Fruit fly (Drosophila melanogaster) whole organism, wandering third instar larva: Measurements from ENCODE around the gene prd1.
A peak's percentile ranks its signal among the peaks of the same experiment; 100 is the strongest.

ENCODE experiments used
- Abd-B ChIP-seq: fragments of >200 bp; optimal IDR thresholded peaks from 2 replicates; lab custom pipeline; 2017; ENCODE audit warnings: missing biosample characterization, missing genetic modification characterization
- CG32264 ChIP-seq: fragments of 200-800 bp; sonication (Bioruptor generic); optimal IDR thresholded peaks from 2 replicates; lab custom pipeline; 2016; ENCODE audit warnings: missing biosample characterization, missing genetic modification characterization
- CrebA ChIP-seq: fragments of 200-800 bp; sonication (Bioruptor generic); optimal IDR thresholded peaks from 2 replicates; lab custom pipeline; 2016; ENCODE audit warnings: missing biosample characterization, mild to moderate bottlenecking, missing genetic modification characterization, borderline replicate concordance
- Dfd ChIP-seq: fragments of >200 bp; optimal IDR thresholded peaks from 2 replicates; lab custom pipeline; 2017; ENCODE audit warnings: missing biosample characterization, missing genetic modification characterization
- Dif ChIP-seq: fragments of 200-275, 200-300 bp; sonication (Bioruptor generic); optimal IDR thresholded peaks from 2 replicates; lab custom pipeline; 2018; ENCODE audit warnings: missing biosample characterization, missing genetic modification characterization; ENCODE audit not compliant: partially characterized antibody
- GATAd ChIP-seq: sonication (Bioruptor generic); optimal IDR thresholded peaks from 2 replicates; lab custom pipeline; 2016; ENCODE audit warnings: missing biosample characterization, missing genetic modification characterization
- HLH106 ChIP-seq: fragments of 200-800 bp; optimal IDR thresholded peaks from 3 replicates; lab custom pipeline; 2019; ENCODE audit warnings: missing biosample characterization, mild to moderate bottlenecking, missing genetic modification characterization, moderate library complexity
- Hnf4 ChIP-seq: fragments of 200-800 bp; sonication (Bioruptor generic); optimal IDR thresholded peaks from 2 replicates; lab custom pipeline; 2016; ENCODE audit warnings: missing biosample characterization, mild to moderate bottlenecking, missing genetic modification characterization
- Hr78 ChIP-seq: fragments of >200 bp; optimal IDR thresholded peaks from 2 replicates; lab custom pipeline; 2017; ENCODE audit warnings: missing biosample characterization, missing genetic modification characterization
- Hr83 ChIP-seq: fragments of 200-300 bp; sonication (Bioruptor generic); optimal IDR thresholded peaks from 2 replicates; lab custom pipeline; 2016; ENCODE audit warnings: missing biosample characterization, mild to moderate bottlenecking, missing genetic modification characterization, moderate library complexity; ENCODE audit not compliant: poor library complexity, severe bottlenecking
- Jra ChIP-seq: sonication (Bioruptor generic); optimal IDR thresholded peaks from 2 replicates; lab custom pipeline; 2016; ENCODE audit warnings: missing biosample characterization, missing genetic modification characterization
- Mio ChIP-seq: sonication (Bioruptor generic); optimal IDR thresholded peaks from 2 replicates; lab custom pipeline; 2016; ENCODE audit warnings: missing biosample characterization, missing genetic modification characterization
- Myc ChIP-seq: fragments of >200 bp; optimal IDR thresholded peaks from 2 replicates; lab custom pipeline; 2017
- N ChIP-seq: fragments of >200 bp; optimal IDR thresholded peaks from 2 replicates; lab custom pipeline; 2018; ENCODE audit warnings: missing biosample characterization, missing external identifiers, missing genetic modification characterization
- OdsH ChIP-seq: fragments of 200-800 bp; sonication (Bioruptor generic); optimal IDR thresholded peaks from 2 replicates; lab custom pipeline; 2016; ENCODE audit warnings: missing biosample characterization, mild to moderate bottlenecking, missing genetic modification characterization
- Rel ChIP-seq, 2 experiments: fragments of 200-800 bp; sonication (Bioruptor generic) in 1 of 2; optimal IDR thresholded peaks; 2 replicates in 1 of 2; 3 replicates in 1 of 2; lab custom pipeline; 2016 to 2019; ENCODE audit warnings: mild to moderate bottlenecking in 2 of 2, missing biosample characterization in 2 of 2, missing genetic modification characterization in 2 of 2, moderate library complexity in 1 of 2
- Sp1 ChIP-seq: fragments of 200-800 bp; sonication (Bioruptor generic); optimal IDR thresholded peaks from 3 replicates; lab custom pipeline; 2019; ENCODE audit warnings: missing biosample characterization, mild to moderate bottlenecking, missing genetic modification characterization, moderate library complexity
- Vsx2 ChIP-seq: fragments of 200-300, 225-300 bp; sonication (Bioruptor generic); optimal IDR thresholded peaks from 2 replicates; lab custom pipeline; 2018; ENCODE audit warnings: missing biosample characterization, missing genetic modification characterization; ENCODE audit not compliant: partially characterized antibody
- br ChIP-seq: fragments of 200-800 bp; sonication (Bioruptor generic); optimal IDR thresholded peaks from 2 replicates; lab custom pipeline; 2016; ENCODE audit warnings: missing biosample characterization, missing genetic modification characterization
- brk ChIP-seq: fragments of 200-800 bp; sonication (Bioruptor generic); optimal IDR thresholded peaks from 2 replicates; lab custom pipeline; 2016; ENCODE audit warnings: missing biosample characterization, mild to moderate bottlenecking, missing genetic modification characterization
- dl ChIP-seq, 2 experiments: fragments of 175-275, 200-275 bp in 1 of 2; fragments of 200-275 bp in 1 of 2; sonication (Bioruptor generic); optimal IDR thresholded peaks; lab custom pipeline; 2018; ENCODE audit warnings: mild to moderate bottlenecking in 2 of 2, missing biosample characterization in 2 of 2, missing genetic modification characterization in 2 of 2, moderate library complexity in 2 of 2; ENCODE audit not compliant: partially characterized antibody in 2 of 2, insufficient read depth in 1 of 2
- dmrt93B ChIP-seq: fragments of 200-800 bp; sonication (Bioruptor generic); optimal IDR thresholded peaks from 2 replicates; lab custom pipeline; 2018; ENCODE audit warnings: missing biosample characterization, mild to moderate bottlenecking, missing genetic modification characterization
- dsf ChIP-seq: sonication (Bioruptor generic); optimal IDR thresholded peaks from 2 replicates; lab custom pipeline; 2016; ENCODE audit warnings: missing biosample characterization, missing genetic modification characterization, borderline replicate concordance
- ey ChIP-seq: fragments of 200-800 bp; sonication (Bioruptor generic); optimal IDR thresholded peaks from 2 replicates; lab custom pipeline; 2016; ENCODE audit warnings: missing biosample characterization, missing genetic modification characterization
- foxo ChIP-seq, 2 experiments: fragments of 200-800 bp; sonication (Bioruptor generic); optimal IDR thresholded peaks; 2 replicates in 1 of 2; 3 replicates in 1 of 2; lab custom pipeline; 2016 to 2017; ENCODE audit warnings: missing biosample characterization in 2 of 2, missing genetic modification characterization in 2 of 2
- fru ChIP-seq: fragments of 200-800 bp; sonication (Bioruptor generic); optimal IDR thresholded peaks from 3 replicates; lab custom pipeline; 2016; ENCODE audit warnings: missing biosample characterization, mild to moderate bottlenecking, missing genetic modification characterization
- h ChIP-seq: fragments of 200-800 bp; sonication (Bioruptor generic); optimal IDR thresholded peaks from 3 replicates; lab custom pipeline; 2016; ENCODE audit warnings: missing biosample characterization, mild to moderate bottlenecking, missing genetic modification characterization
- jim ChIP-seq: fragments of 175-275, 200-325 bp; sonication (Bioruptor generic); optimal IDR thresholded peaks from 2 replicates; lab custom pipeline; 2016; ENCODE audit warnings: missing biosample characterization, mild to moderate bottlenecking, missing genetic modification characterization
- lola ChIP-seq: fragments of >200 bp; optimal IDR thresholded peaks from 2 replicates; lab custom pipeline; 2017; ENCODE audit warnings: missing biosample characterization, missing genetic modification characterization
- pan ChIP-seq: fragments of >200 bp; optimal IDR thresholded peaks from 2 replicates; lab custom pipeline; 2017
- psq ChIP-seq: fragments of 200-800 bp; sonication (Bioruptor generic); optimal IDR thresholded peaks from 3 replicates; lab custom pipeline; 2017; ENCODE audit warnings: missing biosample characterization, mild to moderate bottlenecking, missing genetic modification characterization, moderate library complexity
- rgr ChIP-seq: fragments of 200-800 bp; sonication (Bioruptor generic); optimal IDR thresholded peaks from 3 replicates; lab custom pipeline; 2016; ENCODE audit warnings: missing biosample characterization, mild to moderate bottlenecking, missing genetic modification characterization
- sage ChIP-seq: fragments of 200-800 bp; sonication (Bioruptor generic); optimal IDR thresholded peaks from 2 replicates; lab custom pipeline; 2016; ENCODE audit warnings: missing biosample characterization, mild to moderate bottlenecking, missing genetic modification characterization
- sv ChIP-seq: fragments of 200-800 bp; sonication (Bioruptor generic); optimal IDR thresholded peaks from 3 replicates; lab custom pipeline; 2016; ENCODE audit warnings: missing biosample characterization, missing genetic modification characterization
- tai ChIP-seq: sonication (Bioruptor generic); optimal IDR thresholded peaks from 2 replicates; lab custom pipeline; 2016; ENCODE audit warnings: missing biosample characterization, missing genetic modification characterization
- usp ChIP-seq: fragments of >200 bp; optimal IDR thresholded peaks from 2 replicates; lab custom pipeline; 2017; ENCODE audit warnings: missing biosample characterization, missing genetic modification characterization
- woc ChIP-seq: sonication (Bioruptor generic); optimal IDR thresholded peaks from 2 replicates; lab custom pipeline; 2016; ENCODE audit warnings: missing biosample characterization, mild to moderate bottlenecking, missing genetic modification characterization

The prd1 gene

DNA sequence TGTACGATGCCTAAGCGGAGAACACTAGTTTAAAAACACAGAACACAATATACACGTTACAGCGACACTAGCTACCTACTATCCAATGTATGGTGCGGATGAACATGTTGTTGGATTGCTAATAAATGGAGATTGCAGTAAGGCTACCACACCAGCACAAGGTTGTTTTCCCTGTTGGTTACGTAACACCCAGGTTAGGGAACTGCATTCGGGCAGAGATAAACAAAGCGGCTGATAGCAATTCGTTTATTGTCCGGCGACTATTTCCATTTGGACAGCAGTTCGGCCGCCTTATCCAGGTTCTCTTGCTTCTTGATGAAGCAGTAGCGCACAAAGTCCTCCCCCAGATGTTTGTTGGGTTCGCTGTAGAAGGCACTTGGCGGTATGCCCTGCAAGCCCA is 33.3 kb upstream of the prd1 start:
- TF ChIP-seq jim (GFP tag; lab: Kevin White, UChicago): no peak
- no peak for TF ChIP-seq ey (GFP tag; lab: Kevin White, UChicago)
- no peak for TF ChIP-seq sv (GFP tag; lab: Kevin White, UChicago)
- no peak for TF ChIP-seq HLH106 (tag; lab: Kevin White, UChicago)
- no peak for TF ChIP-seq br (GFP tag; lab: Kevin White, UChicago)
- no peak for TF ChIP-seq h (GFP tag; lab: Kevin White, UChicago)
- TF ChIP-seq Abd-B (GFP tag; lab: Kevin White, UChicago): no peak
- TF ChIP-seq Mio (GFP tag; lab: Kevin White, UChicago): no peak
- TF ChIP-seq Jra (GFP tag; lab: Kevin White, UChicago): no peak
- no peak for TF ChIP-seq CrebA (GFP tag; lab: Kevin White, UChicago)
- TF ChIP-seq brk: no peak
- no peak for TF ChIP-seq rgr (GFP tag; lab: Kevin White, UChicago)
- no peak for TF ChIP-seq Rel (GFP tag; optimal IDR thresholded peaks at IDR 0.05; lab: Kevin White, UChicago)
- TF ChIP-seq Rel (tag; optimal IDR thresholded peaks at IDR 0.05; lab: Kevin White, UChicago): no peak
- no peak for TF ChIP-seq Hr83 (GFP tag; lab: Kevin White, UChicago)
- no peak for TF ChIP-seq Dfd (GFP tag; lab: Kevin White, UChicago)

DNA sequence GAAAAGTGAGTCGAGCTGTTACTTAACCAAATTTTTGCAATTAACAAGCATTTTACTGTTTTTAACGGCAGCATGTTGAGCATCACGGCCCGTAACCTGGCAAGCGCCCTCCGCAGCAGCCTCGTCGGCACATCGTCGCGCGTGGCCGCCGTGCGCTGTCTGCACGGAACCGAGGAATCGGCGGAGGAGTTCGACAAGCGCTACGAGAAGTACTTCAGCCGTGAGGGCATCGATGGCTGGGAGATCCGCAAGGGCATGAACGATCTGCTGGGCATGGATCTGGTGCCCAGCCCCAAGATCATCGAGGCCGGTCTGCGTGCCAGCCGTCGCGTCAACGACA is 32.8 kb upstream of the prd1 start:
- TF ChIP-seq dmrt93B (GFP tag; lab: Kevin White, UChicago) (no peak), Vsx2 (GFP tag; lab: Kevin White, UChicago) (no peak), foxo (GFP tag; optimal IDR thresholded peaks at IDR 0.05; lab: Kevin White, UChicago) (no peak), fru (no peak), sage (GFP tag; lab: Kevin White, UChicago) (no peak), brk (no peak), GATAd (GFP tag; lab: Kevin White, UChicago) (no peak), rgr (GFP tag; lab: Kevin White, UChicago) (no peak), OdsH (GFP tag; lab: Kevin White, UChicago) (no peak), Jra (GFP tag; lab: Kevin White, UChicago) (no peak), Myc (lab: Kevin White, UChicago) (no peak), jim (GFP tag; lab: Kevin White, UChicago) (no peak), pan (lab: Kevin White, UChicago) (no peak), br (GFP tag; lab: Kevin White, UChicago) (no peak), dsf (GFP tag; lab: Kevin White, UChicago) (no peak), HLH106 (tag; lab: Kevin White, UChicago) (no peak), CrebA (GFP tag; lab: Kevin White, UChicago) (no peak), N (GFP tag; lab: Kevin White, UChicago) (no peak), sv (GFP tag; lab: Kevin White, UChicago) (no peak), Dfd (GFP tag; lab: Kevin White, UChicago) (no peak)
- TF ChIP-seq, all 38 proteins: peak for 0

DNA sequence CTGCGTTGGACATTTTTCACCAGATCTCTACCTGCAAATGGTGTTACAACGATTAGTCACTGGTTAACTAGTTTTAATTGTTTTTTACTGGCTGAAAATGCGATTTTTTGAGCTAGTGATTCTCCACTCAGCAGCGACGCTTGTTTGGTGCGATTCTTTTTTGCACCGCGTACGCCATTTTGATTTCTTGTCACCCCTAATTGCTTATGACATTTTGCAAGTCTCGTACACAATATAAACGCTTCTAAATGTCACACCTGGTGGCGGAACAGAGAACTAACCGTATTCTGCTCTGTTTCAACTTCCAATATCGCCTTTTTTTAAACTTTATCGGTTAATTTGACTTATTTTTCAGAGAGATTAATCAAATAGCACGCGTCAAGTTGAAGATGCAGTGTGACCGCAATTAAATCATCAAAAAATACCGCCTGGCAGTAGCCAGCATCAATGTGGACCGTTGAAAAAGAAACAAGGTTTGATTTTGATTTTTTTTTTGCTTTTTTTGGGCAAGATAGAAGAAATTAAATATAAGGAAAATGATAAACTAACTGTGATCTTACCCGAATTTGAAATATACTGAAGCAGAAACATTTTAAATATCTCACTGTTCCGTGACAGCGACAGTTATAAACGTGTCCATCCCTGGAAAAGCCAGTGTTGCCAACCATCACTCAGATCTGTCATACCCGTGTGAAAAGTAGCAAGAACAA is 32.3 kb upstream of the prd1 start, which contains the start of the genes COX5A and glo:
Gene COX5A, plus strand, starts transcription at position 430 of the 710 bp plus-strand sequence.
Gene glo, minus strand, starts transcription at position 491 of the 710 bp plus-strand sequence.
- TF ChIP-seq Hr78 (GFP tag; lab: Kevin White, UChicago): no peak
- no peak for TF ChIP-seq GATAd (GFP tag; lab: Kevin White, UChicago)
- TF ChIP-seq dl (GFP tag; optimal IDR thresholded peaks at IDR 0.05; lab: Kevin White, UChicago; ENCODE audit: insufficient read depth in 1 of 2, partially characterized antibody in 2 of 2): no peak
- no peak for TF ChIP-seq CrebA (GFP tag; lab: Kevin White, UChicago)
- TF ChIP-seq dsf (GFP tag; lab: Kevin White, UChicago): peak; percentile 41
- TF ChIP-seq Mio (GFP tag; lab: Kevin White, UChicago): no peak
- peak; percentile 77 for TF ChIP-seq h (GFP tag; lab: Kevin White, UChicago)
- TF ChIP-seq Rel (GFP tag; optimal IDR thresholded peaks at IDR 0.05; lab: Kevin White, UChicago): no peak
- TF ChIP-seq Rel (tag; optimal IDR thresholded peaks at IDR 0.05; lab: Kevin White, UChicago): no peak
- no peak for TF ChIP-seq Vsx2 (GFP tag; lab: Kevin White, UChicago)
- no peak for TF ChIP-seq pan (lab: Kevin White, UChicago)
- no peak for TF ChIP-seq sage (GFP tag; lab: Kevin White, UChicago)
- peak in 1 of 2 experiments; percentile 80 for TF ChIP-seq foxo (GFP tag; optimal IDR thresholded peaks at IDR 0.05; lab: Kevin White, UChicago)
- TF ChIP-seq woc (GFP tag; lab: Kevin White, UChicago): peak; percentile 81
- peak; percentile 74 for TF ChIP-seq rgr (GFP tag; lab: Kevin White, UChicago)
- TF ChIP-seq psq (GFP tag; lab: Kevin White, UChicago): peak; percentile 43
- TF ChIP-seq Myc (lab: Kevin White, UChicago): peak; percentile 77
- no peak for TF ChIP-seq tai (GFP tag; lab: Kevin White, UChicago)
- TF ChIP-seq lola (GFP tag; lab: Kevin White, UChicago): no peak
- TF ChIP-seq fru: peak; percentile 62
- TF ChIP-seq Dif (GFP tag; lab: Kevin White, UChicago): no peak
- no peak for TF ChIP-seq usp (GFP tag; lab: Kevin White, UChicago)
- no peak for TF ChIP-seq dmrt93B (GFP tag; lab: Kevin White, UChicago)
- no peak for TF ChIP-seq Abd-B (GFP tag; lab: Kevin White, UChicago)
- peak; percentile 41 for TF ChIP-seq OdsH (GFP tag; lab: Kevin White, UChicago)
- TF ChIP-seq ey (GFP tag; lab: Kevin White, UChicago): peak; percentile 75
- TF ChIP-seq Dfd (GFP tag; lab: Kevin White, UChicago): no peak
- peak; percentile 86 for TF ChIP-seq Hnf4 (GFP tag; lab: Kevin White, UChicago)
- TF ChIP-seq brk: peak; percentile 57
- TF ChIP-seq sv (GFP tag; lab: Kevin White, UChicago): peak; percentile 76
- TF ChIP-seq jim (GFP tag; lab: Kevin White, UChicago): peak; percentile 24
- TF ChIP-seq Hr83 (GFP tag; lab: Kevin White, UChicago): peak; percentile 72
- TF ChIP-seq Sp1: peak; percentile 47
- TF ChIP-seq N (GFP tag; lab: Kevin White, UChicago): no peak
- peak; percentile 57 for TF ChIP-seq HLH106 (tag; lab: Kevin White, UChicago)
- peak; percentile 61 for TF ChIP-seq Jra (GFP tag; lab: Kevin White, UChicago)
- peak; percentile 53 for TF ChIP-seq br (GFP tag; lab: Kevin White, UChicago)
- peak; percentile 20 for TF ChIP-seq CG32264 (GFP tag; lab: Kevin White, UChicago)
